Worm (Caenorhabditis elegans) whole organism, L4 larva: ENCODE data around the gene F47B7.2.

ENCODE experiments used
- D1046.2 ChIP-seq: fragments of 200-800 bp; sonication (Bioruptor generic); IDR thresholded peaks from 2 replicates; pipeline ENCODE4 v1.3.6; 2022; ENCODE audit warnings: missing genetic modification characterization, missing compliant biosample characterization
- F26F4.8 ChIP-seq: fragments of 200-800 bp; sonication (Bioruptor generic); conservative IDR thresholded peaks from 2 replicates; pipeline ENCODE4 v1.3.6; 2022; ENCODE audit warnings: missing genetic modification characterization, missing compliant biosample characterization
- F37D6.2 ChIP-seq: sonication (generic microtip); optimal IDR thresholded peaks from 2 replicates; lab custom pipeline; 2016; ENCODE audit warnings: mild to moderate bottlenecking, missing genetic modification characterization, missing compliant biosample characterization
- F44E2.7 ChIP-seq: fragments of 200-800 bp; sonication (Bioruptor generic); IDR thresholded peaks from 2 replicates; pipeline ENCODE4 v2.1.2; 2022; ENCODE audit warnings: missing genetic modification characterization, missing compliant biosample characterization
- F49E8.2 ChIP-seq: sonication (generic microtip); optimal IDR thresholded peaks from 2 replicates; lab custom pipeline; 2016; ENCODE audit warnings: missing compliant biosample characterization, mild to moderate bottlenecking, missing genetic modification characterization, borderline replicate concordance
- T20F7.1 ChIP-seq: fragments of 200-800 bp; sonication (Bioruptor generic); optimal IDR thresholded peaks from 2 replicates; lab custom pipeline; 2018; ENCODE audit warnings: mild to moderate bottlenecking, missing genetic modification characterization, missing compliant biosample characterization
- Y105C5A.15 ChIP-seq: fragments of 200-800 bp; sonication (Bioruptor generic); IDR thresholded peaks from 2 replicates; pipeline ENCODE4 v1.3.6; 2022; ENCODE audit warnings: missing genetic modification characterization, missing compliant biosample characterization
- Y48G9A.11 ChIP-seq: fragments of 200-800 bp; sonication (Bioruptor generic); IDR thresholded peaks from 2 replicates; pipeline ENCODE4 v1.3.6; 2022; ENCODE audit warnings: missing genetic modification reagents, missing genetic modification characterization, missing compliant biosample characterization
- Y75B8A.6 ChIP-seq: fragments of 200-800 bp; sonication (Bioruptor generic); IDR thresholded peaks from 2 replicates; pipeline ENCODE4 v1.3.6; 2022; ENCODE audit warnings: missing genetic modification reagents, missing genetic modification characterization, missing compliant biosample characterization
- ZK337.2 ChIP-seq: fragments of 200-800 bp; sonication (Bioruptor generic); IDR thresholded peaks from 2 replicates; pipeline ENCODE4 v1.3.6; 2022; ENCODE audit warnings: missing genetic modification reagents, missing genetic modification characterization, missing compliant biosample characterization
- ama-1 ChIP-seq: fragments of 150-350 bp; optimal IDR thresholded peaks from 2 replicates; lab custom pipeline; 2014; ENCODE audit warnings: inconsistent platforms, mixed read lengths
- arid-1 ChIP-seq: fragments of 200-800 bp; sonication (Bioruptor generic); conservative IDR thresholded peaks from 2 replicates; pipeline ENCODE4 v1.3.6; 2022; ENCODE audit warnings: missing genetic modification reagents, missing genetic modification characterization, missing compliant biosample characterization
- ceh-20 ChIP-seq: fragments of 200-800 bp; sonication (Bioruptor generic); IDR thresholded peaks from 2 replicates; pipeline ENCODE4 v1.3.6; 2022; ENCODE audit warnings: missing genetic modification reagents, missing genetic modification characterization, missing compliant biosample characterization
- ceh-28 ChIP-seq: fragments of 150-350 bp; optimal IDR thresholded peaks from 2 replicates; lab custom pipeline; 2014; ENCODE audit warnings: missing biosample characterization, missing genetic modification reagents, missing genetic modification characterization
- cey-2 ChIP-seq: sonication (generic microtip); optimal IDR thresholded peaks from 3 replicates; lab custom pipeline; 2017; ENCODE audit warnings: missing genetic modification characterization, mild to moderate bottlenecking, missing compliant biosample characterization, antibody characterized with exemption, borderline replicate concordance; ENCODE audit not compliant: insufficient read depth
- ctbp-1 ChIP-seq: fragments of 200-800 bp; sonication (Bioruptor generic); IDR thresholded peaks from 2 replicates; pipeline ENCODE4 v1.3.6; 2022; ENCODE audit warnings: missing genetic modification reagents, missing genetic modification characterization, missing compliant biosample characterization
- daf-12 ChIP-seq: fragments of 150-350 bp; optimal IDR thresholded peaks from 2 replicates; lab custom pipeline; 2014; ENCODE audit warnings: missing biosample characterization, missing genetic modification reagents, missing genetic modification characterization
- daf-8 ChIP-seq: fragments of 200-800 bp; sonication (Bioruptor generic); IDR thresholded peaks from 2 replicates; pipeline ENCODE4 v1.3.6; 2022; ENCODE audit warnings: missing genetic modification characterization, missing compliant biosample characterization
- dmd-6 ChIP-seq: fragments of 200-800 bp; sonication (Bioruptor generic); IDR thresholded peaks from 2 replicates; pipeline ENCODE4 v1.3.6; 2022; ENCODE audit warnings: missing genetic modification reagents, missing genetic modification characterization, missing compliant biosample characterization
- dmd-8 ChIP-seq: fragments of 200-800 bp; sonication (Bioruptor generic); IDR thresholded peaks from 2 replicates; pipeline ENCODE4 v1.3.6; 2022; ENCODE audit warnings: missing genetic modification characterization, missing compliant biosample characterization
- dmd-9 ChIP-seq: fragments of 200-800 bp; sonication (Bioruptor generic); IDR thresholded peaks from 2 replicates; pipeline ENCODE4 v1.3.6; 2022; ENCODE audit warnings: missing genetic modification reagents, missing genetic modification characterization, missing compliant biosample characterization
- duxl-1 ChIP-seq: sonication (generic microtip); optimal IDR thresholded peaks from 2 replicates; lab custom pipeline; 2016; ENCODE audit warnings: mild to moderate bottlenecking, missing genetic modification characterization, moderate library complexity, missing compliant biosample characterization; ENCODE audit not compliant: poor library complexity
- dve-1 ChIP-seq: sonication (generic microtip); optimal IDR thresholded peaks from 2 replicates; lab custom pipeline; 2017; ENCODE audit warnings: antibody characterized with exemption, mild to moderate bottlenecking, missing genetic modification characterization, missing compliant biosample characterization; ENCODE audit not compliant: insufficient read depth
- egl-27 ChIP-seq: sonication (generic microtip); optimal IDR thresholded peaks from 3 replicates; lab custom pipeline; 2017; ENCODE audit warnings: missing biosample characterization, missing genetic modification reagents, missing genetic modification characterization
- egl-43 ChIP-seq: fragments of 200-800 bp; sonication (Bioruptor generic); IDR thresholded peaks from 2 replicates; pipeline ENCODE4 v1.3.6; 2022; ENCODE audit warnings: missing genetic modification reagents, missing genetic modification characterization, missing compliant biosample characterization
- fkh-10 ChIP-seq: fragments of 150-350 bp; optimal IDR thresholded peaks from 2 replicates; lab custom pipeline; 2014; ENCODE audit warnings: missing biosample characterization, missing genetic modification reagents, missing genetic modification characterization
- fos-1 ChIP-seq: fragments of 150-350 bp; optimal IDR thresholded peaks from 2 replicates; lab custom pipeline; 2014; ENCODE audit warnings: missing biosample characterization, missing genetic modification characterization
- lin-1 ChIP-seq: fragments of 200-800 bp; sonication (Bioruptor generic); IDR thresholded peaks from 2 replicates; pipeline ENCODE4 v1.3.6; 2022; ENCODE audit warnings: missing genetic modification reagents, missing genetic modification characterization, missing compliant biosample characterization
- lin-38 ChIP-seq: fragments of 200-800 bp; sonication (Bioruptor generic); IDR thresholded peaks from 2 replicates; pipeline ENCODE4 v1.3.6; 2022; ENCODE audit warnings: missing genetic modification reagents, missing genetic modification characterization, missing compliant biosample characterization
- lin-39 ChIP-seq: fragments of 150-350 bp; optimal IDR thresholded peaks from 2 replicates; lab custom pipeline; 2014; ENCODE audit warnings: missing biosample characterization, missing genetic modification reagents, missing genetic modification characterization
- lsy-2 ChIP-seq, 2 experiments: fragments of 150-350 bp in 1 of 2; sonication (generic microtip) in 1 of 2; optimal IDR thresholded peaks; 2 replicates each; lab custom pipeline; 2014 to 2017; ENCODE audit warnings: missing biosample characterization in 2 of 2, missing genetic modification characterization in 2 of 2
- madf-9 ChIP-seq: fragments of 200-800 bp; sonication (Bioruptor generic); conservative IDR thresholded peaks from 2 replicates; pipeline ENCODE4 v1.3.6; 2022; ENCODE audit warnings: missing genetic modification reagents, missing genetic modification characterization, missing compliant biosample characterization
- mdl-1 ChIP-seq, 2 experiments: fragments of 150-350 bp in 1 of 2; sonication (generic microtip) in 1 of 2; optimal IDR thresholded peaks; 2 replicates each; lab custom pipeline; 2014 to 2017; ENCODE audit warnings: missing biosample characterization in 2 of 2, missing genetic modification characterization in 2 of 2
- mxl-2 ChIP-seq: fragments of 200-800 bp; sonication (Bioruptor generic); conservative IDR thresholded peaks from 2 replicates; pipeline ENCODE4 v1.3.6; 2022; ENCODE audit warnings: missing genetic modification reagents, missing genetic modification characterization, missing compliant biosample characterization
- nhr-10 ChIP-seq: fragments of 150-350 bp; optimal IDR thresholded peaks from 2 replicates; lab custom pipeline; 2014; ENCODE audit warnings: missing biosample characterization, missing genetic modification characterization
- nhr-111 ChIP-seq: fragments of 200-800 bp; sonication (Bioruptor generic); optimal IDR thresholded peaks from 2 replicates; lab custom pipeline; 2018; ENCODE audit warnings: mild to moderate bottlenecking, missing genetic modification characterization, missing compliant biosample characterization
- nhr-41 ChIP-seq: fragments of 200-800 bp; sonication (Bioruptor generic); IDR thresholded peaks from 2 replicates; pipeline ENCODE4 v1.3.6; 2022; ENCODE audit warnings: missing genetic modification reagents, missing genetic modification characterization, missing compliant biosample characterization
- nhr-76 ChIP-seq: fragments of 150-350 bp; optimal IDR thresholded peaks from 2 replicates; lab custom pipeline; 2014; ENCODE audit warnings: missing biosample characterization, missing genetic modification characterization
- nhr-77 ChIP-seq: fragments of 150-350 bp; optimal IDR thresholded peaks from 2 replicates; lab custom pipeline; 2014; ENCODE audit warnings: missing biosample characterization, missing genetic modification characterization
- pha-4 ChIP-seq, 2 experiments: fragments of 150-350 bp in 1 of 2; fragments of 200-800 bp in 1 of 2; sonication (Bioruptor generic) in 1 of 2; IDR thresholded peaks in 1 of 2; optimal IDR thresholded peaks in 1 of 2; 2 replicates each; pipeline versions ENCODE4 v1.3.6 to Lab custom; 2014 to 2022; ENCODE audit warnings: missing genetic modification characterization in 2 of 2, missing genetic modification reagents in 2 of 2, missing biosample characterization in 1 of 2, missing compliant biosample characterization in 1 of 2
- php-3 ChIP-seq: fragments of 200-800 bp; sonication (Bioruptor generic); IDR thresholded peaks from 2 replicates; pipeline ENCODE4 v1.3.6; 2022; ENCODE audit warnings: missing genetic modification reagents, missing genetic modification characterization, missing compliant biosample characterization
- pqm-1 ChIP-seq: sonication (generic microtip); optimal IDR thresholded peaks from 2 replicates; lab custom pipeline; 2017; ENCODE audit warnings: missing biosample characterization, missing genetic modification characterization
- saeg-2 ChIP-seq: fragments of 200-800 bp; sonication (Bioruptor generic); IDR thresholded peaks from 2 replicates; pipeline ENCODE4 v1.3.6; 2022; ENCODE audit warnings: missing genetic modification reagents, missing genetic modification characterization, missing compliant biosample characterization
- sdz-12 ChIP-seq: fragments of 200-800 bp; sonication (Bioruptor generic); optimal IDR thresholded peaks from 2 replicates; lab custom pipeline; 2018; ENCODE audit warnings: mild to moderate bottlenecking, missing genetic modification characterization, missing compliant biosample characterization
- set-16 ChIP-seq: fragments of 200-800 bp; sonication (Bioruptor generic); IDR thresholded peaks from 2 replicates; pipeline ENCODE4 v1.3.6; 2022; ENCODE audit warnings: missing genetic modification reagents, missing genetic modification characterization, missing compliant biosample characterization
- skn-1 ChIP-seq: fragments of 150-350 bp; optimal IDR thresholded peaks from 2 replicates; lab custom pipeline; 2014; ENCODE audit warnings: missing biosample characterization, missing genetic modification characterization
- snpc-4 ChIP-seq: fragments of 150-350 bp; optimal IDR thresholded peaks from 2 replicates; lab custom pipeline; 2014; ENCODE audit warnings: missing biosample characterization, missing genetic modification characterization
- tra-1 ChIP-seq: fragments of 200-800 bp; sonication (Bioruptor generic); IDR thresholded peaks from 2 replicates; pipeline ENCODE4 v1.3.6; 2022; ENCODE audit warnings: missing genetic modification reagents, missing genetic modification characterization, missing compliant biosample characterization
- unc-39 ChIP-seq: sonication (generic microtip); optimal IDR thresholded peaks from 2 replicates; lab custom pipeline; 2017; ENCODE audit warnings: missing biosample characterization, missing genetic modification characterization
- zfp-3 ChIP-seq: fragments of 200-800 bp; sonication (Bioruptor generic); conservative IDR thresholded peaks from 2 replicates; pipeline ENCODE4 v1.3.6; 2022; ENCODE audit warnings: missing genetic modification reagents, missing genetic modification characterization, missing compliant biosample characterization
- ztf-7 ChIP-seq: fragments of 150-350 bp; optimal IDR thresholded peaks from 2 replicates; lab custom pipeline; 2014; ENCODE audit warnings: missing biosample characterization, missing genetic modification characterization

The F47B7.2 gene

DNA sequence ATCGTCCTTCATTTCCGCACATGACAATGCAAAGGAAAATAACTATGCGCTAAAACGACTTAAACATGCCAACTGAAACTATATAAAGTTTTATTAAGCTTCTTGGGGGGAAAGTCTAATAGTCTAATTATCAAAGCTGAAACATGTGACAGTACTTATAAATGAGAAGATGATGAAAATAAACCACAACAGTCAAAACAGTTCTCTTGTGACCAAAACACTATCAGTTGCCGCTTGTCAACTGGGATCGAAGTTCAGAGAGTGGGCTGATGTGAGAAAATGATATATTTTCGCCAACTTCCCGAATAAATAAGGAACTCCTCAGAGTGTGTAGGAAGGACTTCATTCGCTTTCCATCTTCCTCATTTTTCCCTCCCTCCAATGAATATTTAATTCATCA, 49.5 kb downstream of the F47B7.2 start:
- TF ChIP-seq duxl-1 (tag; lab: Kevin White, UChicago), result no peak
- no peak for TF ChIP-seq snpc-4 (tag; lab: Kevin White, UChicago)
- no peak for TF ChIP-seq daf-12
- TF ChIP-seq ZK337.2 (GFP tag; lab: Robert Waterston, UW), result no peak
- no peak for TF ChIP-seq Y75B8A.6 (GFP tag; lab: Robert Waterston, UW)
- no peak for TF ChIP-seq ceh-28
- TF ChIP-seq mdl-1 (tag; optimal IDR thresholded peaks at IDR 0.05; lab: Kevin White, UChicago), result peak in 1 of 2 experiments; percentile 42
- TF ChIP-seq lsy-2 (tag; optimal IDR thresholded peaks at IDR 0.05; lab: Kevin White, UChicago), result no peak
- no peak for TF ChIP-seq lin-38 (GFP tag; lab: Robert Waterston, UW)
- TF ChIP-seq madf-9 (GFP tag; lab: Robert Waterston, UW), result no peak
- no peak for TF ChIP-seq nhr-41 (GFP tag; lab: Robert Waterston, UW)
- no peak for TF ChIP-seq ceh-20 (GFP tag; lab: Robert Waterston, UW)
- TF ChIP-seq F37D6.2, result no peak
- TF ChIP-seq fos-1 (tag; lab: Kevin White, UChicago), result no peak
- TF ChIP-seq lin-1 (GFP tag; lab: Robert Waterston, UW), result no peak
- no peak for TF ChIP-seq egl-43 (GFP tag; lab: Robert Waterston, UW)
- no peak for TF ChIP-seq saeg-2
- no peak for TF ChIP-seq dmd-8
- no peak for TF ChIP-seq Y105C5A.15 (GFP tag; lab: Robert Waterston, UW)
- no peak for TF ChIP-seq mxl-2 (GFP tag; lab: Robert Waterston, UW)
- no peak for TF ChIP-seq ztf-7
- TF ChIP-seq Y48G9A.11 (GFP tag; lab: Robert Waterston, UW), result no peak
- no peak for TF ChIP-seq F44E2.7
- peak; percentile 71 for TF ChIP-seq dve-1 (tag; lab: Kevin White, UChicago)
- TF ChIP-seq ctbp-1 (GFP tag; lab: Robert Waterston, UW), result no peak
- no peak for TF ChIP-seq F49E8.2 (tag; lab: Kevin White, UChicago)
- TF ChIP-seq arid-1 (GFP tag; lab: Robert Waterston, UW), result no peak
- TF ChIP-seq pqm-1 (tag; lab: Kevin White, UChicago), result no peak
- no peak for TF ChIP-seq dmd-9 (GFP tag; lab: Robert Waterston, UW)
- TF ChIP-seq nhr-76, result no peak
- TF ChIP-seq nhr-10 (tag; lab: Kevin White, UChicago), result no peak
- no peak for TF ChIP-seq nhr-111 (GFP tag; lab: Kevin White, UChicago)
- TF ChIP-seq F26F4.8 (GFP tag; lab: Robert Waterston, UW), result no peak
- no peak for TF ChIP-seq tra-1 (GFP tag; lab: Robert Waterston, UW)
- peak; percentile 24 for TF ChIP-seq T20F7.1 (GFP tag; lab: Kevin White, UChicago)
- TF ChIP-seq dmd-6 (GFP tag; lab: Robert Waterston, UW), result peak; percentile 50; the same call in 1 of the 2 replicates
- no peak for TF ChIP-seq skn-1 (tag; lab: Kevin White, UChicago)
- TF ChIP-seq cey-2 (tag; lab: Kevin White, UChicago), result no peak
- no peak for TF ChIP-seq unc-39
- TF ChIP-seq ama-1 (lab: Kevin White, UChicago), result no peak
- no peak for TF ChIP-seq zfp-3 (GFP tag; lab: Robert Waterston, UW)
- no peak for TF ChIP-seq pha-4 (GFP tag; IDR thresholded peaks at IDR 0.05; lab: Robert Waterston, UW)
- TF ChIP-seq pha-4 (tag; optimal IDR thresholded peaks at IDR 0.05; lab: Kevin White, UChicago), result no peak
- TF ChIP-seq lin-39 (tag; lab: Kevin White, UChicago), result no peak
- TF ChIP-seq nhr-77, result peak; percentile 36
- TF ChIP-seq fkh-10 (GFP tag; lab: Kevin White, UChicago), result no peak
- no peak for TF ChIP-seq daf-8 (GFP tag; lab: Robert Waterston, UW)
- TF ChIP-seq set-16 (GFP tag; lab: Robert Waterston, UW), result no peak
- no peak for TF ChIP-seq sdz-12
- TF ChIP-seq D1046.2 (GFP tag; lab: Robert Waterston, UW), result no peak
- TF ChIP-seq egl-27, result no peak
- peak; percentile 67; the same call in 1 of the 2 replicates for TF ChIP-seq php-3 (GFP tag; lab: Robert Waterston, UW)
